Fruit fly (Drosophila melanogaster): Measurements from ENCODE around the gene CG44869.

- peak; percentile 26 for TF ChIP-seq woc (GFP tag; optimal IDR thresholded peaks at IDR 0.05)
- TF ChIP-seq h (GFP tag; optimal IDR thresholded peaks at IDR 0.05) = peak; percentile 36
- peak; percentile 62 for TF ChIP-seq fru (GFP tag; optimal IDR thresholded peaks at IDR 0.05)
- TF ChIP-seq usp (GFP tag; optimal IDR thresholded peaks at IDR 0.05) = no peak
- TF ChIP-seq rgr (GFP tag; optimal IDR thresholded peaks at IDR 0.05) = peak; percentile 36
- no peak for TF ChIP-seq pan (optimal IDR thresholded peaks at IDR 0.05)
- TF ChIP-seq lola (GFP tag; optimal IDR thresholded peaks at IDR 0.05) = no peak
- no peak for TF ChIP-seq Abd-B (GFP tag; optimal IDR thresholded peaks at IDR 0.05)
- TF ChIP-seq sage (GFP tag; optimal IDR thresholded peaks at IDR 0.05) = no peak
- TF ChIP-seq GATAd (GFP tag; optimal IDR thresholded peaks at IDR 0.05) = no peak
- TF ChIP-seq Hnf4 (GFP tag; optimal IDR thresholded peaks at IDR 0.05) = no peak
- peak; percentile 0 for TF ChIP-seq Sp1 (GFP tag; optimal IDR thresholded peaks at IDR 0.05)
- no peak for TF ChIP-seq br (GFP tag; optimal IDR thresholded peaks at IDR 0.05)
- no peak for TF ChIP-seq sv (GFP tag; optimal IDR thresholded peaks at IDR 0.05)
Observed at dm6 chr2L:15465932-15466331, 47.8 kb upstream of the CG44869 start.
